Fruit fly (Drosophila melanogaster): ENCODE data around the gene fkh.

fkh gene

DNA sequence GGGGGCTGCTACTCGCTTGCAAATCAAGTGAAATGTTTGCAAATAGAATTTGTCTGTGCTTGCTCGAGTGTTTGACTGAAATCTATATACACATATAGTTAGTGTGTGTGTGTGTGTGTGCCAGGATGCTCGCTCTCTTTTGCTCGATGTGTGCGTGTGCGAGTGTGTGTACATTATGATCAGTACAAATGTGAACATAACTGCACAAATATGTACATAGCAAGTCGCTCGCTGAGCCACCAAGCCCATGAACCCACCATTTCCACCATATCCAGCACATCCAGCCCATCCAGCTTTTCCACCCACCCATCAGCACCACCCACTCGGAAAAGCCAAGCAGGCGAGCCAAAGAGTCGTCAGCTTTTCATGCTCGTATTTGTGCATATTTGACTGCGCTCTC lies 32.8 kb downstream of the fkh start:
- TF ChIP-seq sage (GFP tag; optimal IDR thresholded peaks at IDR 0.05) (no peak), Dif (GFP tag; optimal IDR thresholded peaks at IDR 0.05; ENCODE audit: partially characterized antibody) (no peak), ey (GFP tag; optimal IDR thresholded peaks at IDR 0.05) (no peak)

DNA sequence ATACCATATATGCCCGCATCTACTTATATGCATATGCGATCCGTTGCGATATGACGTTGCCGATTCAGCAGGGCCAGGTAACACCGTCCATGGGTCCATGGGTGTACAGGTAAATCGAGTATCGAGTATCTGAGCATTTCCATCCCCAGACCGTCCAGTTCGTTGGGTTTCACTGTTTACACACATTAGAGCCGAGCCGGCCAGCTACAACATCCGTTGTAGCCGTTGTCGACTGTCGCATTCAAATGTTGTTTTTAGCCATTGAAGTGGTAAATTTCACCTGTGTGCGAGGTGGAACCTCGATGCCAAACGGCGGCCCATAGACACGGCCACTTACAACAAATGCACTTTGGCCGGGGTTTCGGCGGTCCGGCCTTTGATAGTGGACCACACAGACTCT lies 36.6 kb downstream of the fkh start:
- no peak for TF ChIP-seq psq (GFP tag; optimal IDR thresholded peaks at IDR 0.05)
- no peak for TF ChIP-seq Dfd (GFP tag; optimal IDR thresholded peaks at IDR 0.05)
- TF ChIP-seq lola (GFP tag; optimal IDR thresholded peaks at IDR 0.05) = no peak
- no peak for TF ChIP-seq CrebA (GFP tag; optimal IDR thresholded peaks at IDR 0.05; ENCODE audit: borderline replicate concordance)
- no peak for TF ChIP-seq dl (GFP tag; optimal IDR thresholded peaks at IDR 0.05; ENCODE audit: insufficient read depth in 1 of 2, partially characterized antibody in 2 of 2)
- no peak for TF ChIP-seq pan (optimal IDR thresholded peaks at IDR 0.05)
- no peak for TF ChIP-seq Sp1 (GFP tag; optimal IDR thresholded peaks at IDR 0.05)
- TF ChIP-seq GATAd (GFP tag; optimal IDR thresholded peaks at IDR 0.05) = no peak
- no peak for TF ChIP-seq N (GFP tag; optimal IDR thresholded peaks at IDR 0.05)
- no peak for TF ChIP-seq CG32264 (GFP tag; optimal IDR thresholded peaks at IDR 0.05)
- TF ChIP-seq Mio (GFP tag; optimal IDR thresholded peaks at IDR 0.05) = no peak

DNA sequence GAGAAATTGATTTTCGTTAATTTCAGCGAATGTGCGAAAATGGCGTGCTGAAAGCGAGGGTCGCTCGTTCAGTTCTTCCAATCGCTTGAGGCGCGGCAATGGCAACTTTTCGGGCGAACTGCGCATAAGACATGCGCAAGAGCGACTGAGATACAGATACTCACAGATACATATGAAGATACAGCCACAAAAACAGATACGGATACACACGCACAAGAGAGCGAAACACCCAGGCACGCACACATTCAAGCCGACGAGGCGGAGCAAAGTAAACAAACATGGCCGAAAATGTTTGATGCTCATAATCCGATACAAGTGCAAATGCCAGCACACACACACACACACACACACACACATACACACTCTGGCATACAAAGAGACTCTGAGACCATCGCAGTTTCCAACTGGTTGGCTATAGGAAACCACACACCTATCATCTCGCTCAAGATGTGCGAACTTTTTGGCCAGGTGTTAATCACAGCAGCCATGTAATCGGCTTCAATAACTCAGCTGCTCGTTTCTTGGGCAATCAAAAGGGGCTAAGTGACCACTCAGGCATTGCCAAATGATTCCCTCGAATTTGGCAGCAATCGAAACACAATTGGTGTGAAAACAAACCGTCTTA lies 37.8 kb downstream of the fkh start:
- no peak for TF ChIP-seq CrebA (GFP tag; optimal IDR thresholded peaks at IDR 0.05; ENCODE audit: borderline replicate concordance)
- no peak for TF ChIP-seq Myc (optimal IDR thresholded peaks at IDR 0.05)
- TF ChIP-seq lola (GFP tag; optimal IDR thresholded peaks at IDR 0.05) = no peak
- peak; percentile 67 for TF ChIP-seq N (GFP tag; optimal IDR thresholded peaks at IDR 0.05)
- TF ChIP-seq brk (GFP tag; optimal IDR thresholded peaks at IDR 0.05) = no peak
- TF ChIP-seq jim (GFP tag; optimal IDR thresholded peaks at IDR 0.05) = no peak
- no peak for TF ChIP-seq Vsx2 (GFP tag; optimal IDR thresholded peaks at IDR 0.05; ENCODE audit: partially characterized antibody)
- TF ChIP-seq usp (GFP tag; optimal IDR thresholded peaks at IDR 0.05) = no peak
- peak in 1 of 2 experiments; percentile 25 for TF ChIP-seq foxo (GFP tag; optimal IDR thresholded peaks at IDR 0.05)
- no peak for TF ChIP-seq Hnf4 (GFP tag; optimal IDR thresholded peaks at IDR 0.05)
- no peak for TF ChIP-seq ey (GFP tag; optimal IDR thresholded peaks at IDR 0.05)
- no peak for TF ChIP-seq dmrt93B (GFP tag; optimal IDR thresholded peaks at IDR 0.05)
- TF ChIP-seq tai (GFP tag; optimal IDR thresholded peaks at IDR 0.05) = no peak
- no peak for TF ChIP-seq Hr78 (GFP tag; optimal IDR thresholded peaks at IDR 0.05)
- peak; percentile 1 for TF ChIP-seq HLH106 (tag; optimal IDR thresholded peaks at IDR 0.05)
- peak; percentile 7 for TF ChIP-seq Sp1 (GFP tag; optimal IDR thresholded peaks at IDR 0.05)
- peak; percentile 6 for TF ChIP-seq rgr (GFP tag; optimal IDR thresholded peaks at IDR 0.05)
- TF ChIP-seq fru (GFP tag; optimal IDR thresholded peaks at IDR 0.05) = peak; percentile 27
- peak; percentile 3 for TF ChIP-seq psq (GFP tag; optimal IDR thresholded peaks at IDR 0.05)
- TF ChIP-seq OdsH (GFP tag; optimal IDR thresholded peaks at IDR 0.05) = no peak
- TF ChIP-seq woc (GFP tag; optimal IDR thresholded peaks at IDR 0.05) = peak; percentile 75
- TF ChIP-seq dl (GFP tag; optimal IDR thresholded peaks at IDR 0.05; ENCODE audit: insufficient read depth in 1 of 2, partially characterized antibody in 2 of 2) = peak in 1 of 2 experiments; percentile 23
- no peak for TF ChIP-seq sage (GFP tag; optimal IDR thresholded peaks at IDR 0.05)
- TF ChIP-seq pan (optimal IDR thresholded peaks at IDR 0.05) = no peak
- TF ChIP-seq h (GFP tag; optimal IDR thresholded peaks at IDR 0.05) = peak; percentile 50
- TF ChIP-seq Jra (GFP tag; optimal IDR thresholded peaks at IDR 0.05) = no peak
- no peak for TF ChIP-seq GATAd (GFP tag; optimal IDR thresholded peaks at IDR 0.05)
- no peak for TF ChIP-seq sv (GFP tag; optimal IDR thresholded peaks at IDR 0.05)
- TF ChIP-seq Mio (GFP tag; optimal IDR thresholded peaks at IDR 0.05) = no peak
- peak; percentile 51 for TF ChIP-seq Dif (GFP tag; optimal IDR thresholded peaks at IDR 0.05; ENCODE audit: partially characterized antibody)
- TF ChIP-seq Hr83 (GFP tag; optimal IDR thresholded peaks at IDR 0.05; ENCODE audit: poor library complexity, severe bottlenecking) = peak; percentile 34
- TF ChIP-seq Abd-B (GFP tag; optimal IDR thresholded peaks at IDR 0.05) = no peak
- TF ChIP-seq CG9705 (GFP tag; optimal IDR thresholded peaks at IDR 0.05) = no peak
- no peak for TF ChIP-seq dsf (GFP tag; optimal IDR thresholded peaks at IDR 0.05; ENCODE audit: borderline replicate concordance)
- no peak for TF ChIP-seq CG32264 (GFP tag; optimal IDR thresholded peaks at IDR 0.05)
- peak; percentile 33 for TF ChIP-seq br (GFP tag; optimal IDR thresholded peaks at IDR 0.05)
- no peak for TF ChIP-seq Dfd (GFP tag; optimal IDR thresholded peaks at IDR 0.05)
- TF ChIP-seq Rel (GFP tag; optimal IDR thresholded peaks at IDR 0.05) = no peak
- TF ChIP-seq Rel (tag; optimal IDR thresholded peaks at IDR 0.05) = no peak
